Worm (Caenorhabditis elegans) whole organism, midembryonic: ENCODE measurements around the gene sas-5.

Experiments used
- cog-1 ChIP-seq: sonication (generic microtip); optimal IDR thresholded peaks from 2 replicates; lab custom pipeline; 2016; ENCODE audit warnings: missing genetic modification characterization, missing compliant biosample characterization
- med-1 ChIP-seq: sonication (generic microtip); optimal IDR thresholded peaks from 2 replicates; lab custom pipeline; 2017; ENCODE audit warnings: missing genetic modification characterization, mild to moderate bottlenecking, missing compliant biosample characterization, antibody characterized with exemption, missing genetic modification reagents; ENCODE audit not compliant: insufficient read depth

- TF ChIP-seq cog-1 (tag; lab: Kevin White, UChicago) (no peak), med-1 (GFP tag; lab: Kevin White, UChicago) (no peak)
These were observed 37.3 kb downstream of the sas-5 start for ce11 chrV:11647821-11648220.
